Worm (Caenorhabditis elegans): Measurements from ENCODE around the gene T16G12.3.

ce11 chrIII:10018007-10018406 is 32.4 kb upstream of the T16G12.3 start:
- TF ChIP-seq him-1 (tag; optimal IDR thresholded peaks at IDR 0.05) (no peak), dao-5 (tag; optimal IDR thresholded peaks at IDR 0.05) (no peak)
